Fruit fly (Drosophila melanogaster) whole organism, embryonic: ENCODE measurements around the gene mora.

Source experiments
- Asciz ChIP-seq: fragments of 200-800 bp; sonication (Bioruptor generic); optimal IDR thresholded peaks from 2 replicates; lab custom pipeline; 2017; ENCODE audit warnings: missing biosample characterization, mild to moderate bottlenecking, missing genetic modification characterization, missing genetic modification reagents
- Atf-2 ChIP-seq: fragments of 200-800 bp; sonication (Bioruptor generic); optimal IDR thresholded peaks from 2 replicates; lab custom pipeline; 2016; ENCODE audit warnings: missing biosample characterization, missing genetic modification characterization
- BEAF-32 ChIP-seq: fragments of 200-800 bp; sonication (Bioruptor generic); optimal IDR thresholded peaks from 3 replicates; lab custom pipeline; 2017; ENCODE audit warnings: missing biosample characterization, missing genetic modification characterization, mild to moderate bottlenecking, moderate library complexity, missing genetic modification reagents
- Blimp-1 ChIP-seq: fragments of 200-800 bp; sonication (Bioruptor generic); optimal IDR thresholded peaks from 3 replicates; lab custom pipeline; 2018; ENCODE audit warnings: missing biosample characterization, missing genetic modification characterization, mild to moderate bottlenecking, moderate library complexity, missing genetic modification reagents
- CG10979 ChIP-seq: fragments of 200-800 bp; sonication (Bioruptor generic); optimal IDR thresholded peaks from 2 replicates; lab custom pipeline; 2018; ENCODE audit warnings: missing biosample characterization, mild to moderate bottlenecking, missing genetic modification characterization, moderate library complexity
- CG13296 ChIP-seq: fragments of 200-800 bp; sonication (Bioruptor generic); optimal IDR thresholded peaks from 3 replicates; lab custom pipeline; 2018; ENCODE audit warnings: missing biosample characterization, mild to moderate bottlenecking, missing genetic modification characterization
- CG15011 ChIP-seq: fragments of 200-800 bp; sonication (Bioruptor generic); optimal IDR thresholded peaks from 3 replicates; lab custom pipeline; 2018; ENCODE audit warnings: missing biosample characterization, mild to moderate bottlenecking, missing genetic modification characterization
- CG15514 ChIP-seq: fragments of 200-800 bp; sonication (Bioruptor generic); optimal IDR thresholded peaks from 3 replicates; lab custom pipeline; 2017; ENCODE audit warnings: missing biosample characterization, missing genetic modification characterization, mild to moderate bottlenecking, moderate library complexity, missing genetic modification reagents
- CG17328 ChIP-seq: fragments of 200-800 bp; sonication (Bioruptor generic); IDR thresholded peaks from 2 replicates; pipeline ENCODE4 v1.3.6; 2022; ENCODE audit warnings: missing biosample characterization, missing genetic modification characterization
- CG17612 ChIP-seq: fragments of 200-800 bp; sonication (Bioruptor generic); IDR thresholded peaks from 2 replicates; pipeline ENCODE4 v1.3.6; 2022; ENCODE audit warnings: missing biosample characterization, missing genetic modification characterization
- CG17829 ChIP-seq: fragments of 200-800 bp; optimal IDR thresholded peaks from 2 replicates; lab custom pipeline; 2019; ENCODE audit warnings: missing biosample characterization, mild to moderate bottlenecking, missing genetic modification characterization, moderate library complexity
- CG2129 ChIP-seq: fragments of 200-800 bp; sonication (Bioruptor generic); IDR thresholded peaks from 2 replicates; pipeline ENCODE4 v1.3.6; 2022; ENCODE audit warnings: missing biosample characterization, missing genetic modification characterization; ENCODE audit not compliant: partially characterized antibody
- CG2678 ChIP-seq: fragments of 200-800 bp; sonication (Bioruptor generic); optimal IDR thresholded peaks from 3 replicates; lab custom pipeline; 2019; ENCODE audit warnings: missing biosample characterization, mild to moderate bottlenecking, missing genetic modification characterization, moderate library complexity
- CG3281 ChIP-seq: fragments of 200-800 bp; sonication (Bioruptor generic); optimal IDR thresholded peaks from 3 replicates; lab custom pipeline; 2017; ENCODE audit warnings: missing biosample characterization, mild to moderate bottlenecking, missing genetic modification characterization
- CG33213 ChIP-seq: fragments of 200-800 bp; sonication (Bioruptor generic); optimal IDR thresholded peaks from 3 replicates; lab custom pipeline; 2016; ENCODE audit warnings: missing biosample characterization, missing genetic modification characterization
- CG34224 ChIP-seq: fragments of 200-800 bp; sonication (Bioruptor generic); IDR thresholded peaks from 3 replicates; pipeline ENCODE4 v1.3.6; 2022; ENCODE audit warnings: missing biosample characterization, missing genetic modification characterization; ENCODE audit not compliant: partially characterized antibody
- CG4617 ChIP-seq: fragments of 200-800 bp; sonication (Bioruptor generic); optimal IDR thresholded peaks from 3 replicates; lab custom pipeline; 2016; ENCODE audit warnings: missing biosample characterization, missing genetic modification characterization, borderline replicate concordance
- CG6654 ChIP-seq: fragments of 200-800 bp; sonication (Bioruptor generic); optimal IDR thresholded peaks from 2 replicates; lab custom pipeline; 2017; ENCODE audit warnings: missing biosample characterization, mild to moderate bottlenecking, missing genetic modification characterization
- CG6689 ChIP-seq: fragments of 200-800 bp; sonication (Bioruptor generic); IDR thresholded peaks from 2 replicates; pipeline ENCODE4 v1.3.6; 2022; ENCODE audit warnings: missing biosample characterization, missing genetic modification characterization
- CG7556 ChIP-seq: fragments of 200-800 bp; sonication (Bioruptor generic); optimal IDR thresholded peaks from 2 replicates; lab custom pipeline; 2017; ENCODE audit warnings: missing biosample characterization, mild to moderate bottlenecking, missing genetic modification characterization
- CG7987 ChIP-seq: fragments of 200-800 bp; sonication (Bioruptor generic); optimal IDR thresholded peaks from 2 replicates; lab custom pipeline; 2018; ENCODE audit warnings: missing biosample characterization, mild to moderate bottlenecking, missing genetic modification characterization, moderate library complexity
- CG9797 ChIP-seq: fragments of 200-800 bp; sonication (Bioruptor generic); optimal IDR thresholded peaks from 3 replicates; lab custom pipeline; 2018; ENCODE audit warnings: missing biosample characterization, mild to moderate bottlenecking, missing genetic modification characterization
- CG9932 ChIP-seq: fragments of 200-800 bp; sonication (Bioruptor generic); IDR thresholded peaks from 2 replicates; pipeline ENCODE4 v1.3.6; 2022; ENCODE audit warnings: missing biosample characterization, missing genetic modification characterization
- CHES-1-like ChIP-seq: fragments of 200-800 bp; sonication (Bioruptor generic); optimal IDR thresholded peaks from 2 replicates; lab custom pipeline; 2016; ENCODE audit warnings: missing biosample characterization, missing genetic modification characterization
- CTCF ChIP-seq: fragments of 200-800 bp; sonication (Bioruptor generic); optimal IDR thresholded peaks from 2 replicates; lab custom pipeline; 2017; ENCODE audit warnings: missing biosample characterization, mild to moderate bottlenecking, missing genetic modification characterization, moderate library complexity
- Camta ChIP-seq: fragments of 200-800 bp; sonication (Bioruptor generic); optimal IDR thresholded peaks from 2 replicates; lab custom pipeline; 2016; ENCODE audit warnings: missing biosample characterization, missing genetic modification characterization
- Dad ChIP-seq: fragments of 200-800 bp; sonication (Bioruptor generic); optimal IDR thresholded peaks from 3 replicates; lab custom pipeline; 2016; ENCODE audit warnings: missing biosample characterization, missing genetic modification characterization
- Eip74EF ChIP-seq, 2 experiments: fragments of 200-800 bp in 1 of 2; fragments of >200 bp in 1 of 2; sonication (Bioruptor generic) in 1 of 2; optimal IDR thresholded peaks; 2 replicates each; lab custom pipeline; 2017 to 2019; ENCODE audit warnings: missing biosample characterization in 2 of 2, missing genetic modification characterization in 2 of 2, mild to moderate bottlenecking in 1 of 2, moderate library complexity in 1 of 2
- Ets97D ChIP-seq: fragments of 200-800 bp; sonication (Bioruptor generic); optimal IDR thresholded peaks from 3 replicates; lab custom pipeline; 2016; ENCODE audit warnings: missing biosample characterization, missing genetic modification characterization
- HHEX ChIP-seq: fragments of 200-800 bp; sonication (Bioruptor generic); optimal IDR thresholded peaks from 3 replicates; lab custom pipeline; 2017; ENCODE audit warnings: missing biosample characterization, mild to moderate bottlenecking, missing genetic modification characterization, missing genetic modification reagents
- Lhr ChIP-seq: fragments of 200-800 bp; sonication (Bioruptor generic); optimal IDR thresholded peaks from 3 replicates; lab custom pipeline; 2017; ENCODE audit warnings: mild to moderate bottlenecking, missing biosample characterization, missing genetic modification reagents, missing genetic modification characterization
- NC2β ChIP-seq: fragments of 200-800 bp; sonication (Bioruptor generic); optimal IDR thresholded peaks from 2 replicates; lab custom pipeline; 2016; ENCODE audit warnings: missing biosample characterization, missing genetic modification characterization
- Nf-YA ChIP-seq: fragments of 200-800 bp; sonication (Bioruptor generic); IDR thresholded peaks from 2 replicates; pipeline ENCODE4 v1.3.6; 2022; ENCODE audit warnings: missing biosample characterization, missing genetic modification characterization
- Oli ChIP-seq: fragments of 200-800 bp; sonication (Bioruptor generic); optimal IDR thresholded peaks from 2 replicates; lab custom pipeline; 2018; ENCODE audit warnings: missing biosample characterization, mild to moderate bottlenecking, missing genetic modification characterization, moderate library complexity
- TFAM ChIP-seq: fragments of 200-800 bp; sonication (Bioruptor generic); optimal IDR thresholded peaks from 2 replicates; lab custom pipeline; 2017; ENCODE audit warnings: missing biosample characterization, missing genetic modification characterization, inconsistent platforms
- Xbp1 ChIP-seq: fragments of 200-800 bp; sonication (Bioruptor generic); optimal IDR thresholded peaks from 3 replicates; lab custom pipeline; 2016; ENCODE audit warnings: missing biosample characterization, mild to moderate bottlenecking, missing genetic modification characterization
- dimm ChIP-seq: fragments of 200-800 bp; sonication (Bioruptor generic); IDR thresholded peaks from 2 replicates; pipeline ENCODE4 v1.3.6; 2022; ENCODE audit warnings: missing biosample characterization, missing genetic modification characterization
- en ChIP-seq: fragments of 200-800 bp; sonication (Bioruptor generic); optimal IDR thresholded peaks from 2 replicates; lab custom pipeline; 2016; ENCODE audit warnings: missing biosample characterization, missing genetic modification characterization
- fd102C ChIP-seq: fragments of 200-800 bp; sonication (Bioruptor generic); optimal IDR thresholded peaks from 2 replicates; lab custom pipeline; 2018; ENCODE audit warnings: missing biosample characterization, mild to moderate bottlenecking, missing genetic modification characterization, moderate library complexity
- ftz-f1 ChIP-seq: fragments of 200-800 bp; sonication (Bioruptor generic); optimal IDR thresholded peaks from 2 replicates; lab custom pipeline; 2016; ENCODE audit warnings: missing biosample characterization, missing genetic modification characterization
- gsb ChIP-seq: fragments of 200-800 bp; sonication (Bioruptor generic); IDR thresholded peaks from 2 replicates; pipeline ENCODE4 v1.3.6; 2022; ENCODE audit warnings: missing biosample characterization, missing genetic modification characterization
- hbn ChIP-seq: fragments of 200-800 bp; sonication (Bioruptor generic); IDR thresholded peaks from 2 replicates; pipeline ENCODE4 v1.3.6; 2022; ENCODE audit warnings: missing biosample characterization, missing genetic modification characterization; ENCODE audit not compliant: partially characterized antibody
- lov ChIP-seq, 2 experiments: fragments of 200-800 bp in 1 of 2; fragments of >200 bp in 1 of 2; sonication (Bioruptor generic) in 1 of 2; IDR thresholded peaks in 1 of 2; optimal IDR thresholded peaks in 1 of 2; 2 replicates in 1 of 2; 3 replicates in 1 of 2; pipeline versions ENCODE4 v1.3.6 to Lab custom; 2017 to 2022; ENCODE audit warnings: missing biosample characterization in 1 of 2, missing genetic modification characterization in 1 of 2
- ranshi ChIP-seq: fragments of 200-800 bp; sonication (Bioruptor generic); IDR thresholded peaks from 2 replicates; pipeline ENCODE4 v1.3.6; 2022; ENCODE audit warnings: missing biosample characterization, missing genetic modification characterization
- ro ChIP-seq: fragments of 200-800 bp; sonication (Bioruptor generic); IDR thresholded peaks from 2 replicates; pipeline ENCODE4 v1.3.6; 2022; ENCODE audit warnings: missing biosample characterization, missing genetic modification characterization
- stc ChIP-seq: fragments of 200-800 bp; sonication (Bioruptor generic); IDR thresholded peaks from 2 replicates; pipeline ENCODE4 v1.3.6; 2022; ENCODE audit warnings: missing biosample characterization, missing genetic modification characterization
- wor ChIP-seq: fragments of 200-800 bp; sonication (Bioruptor generic); IDR thresholded peaks from 2 replicates; pipeline ENCODE4 v1.3.6; 2022; ENCODE audit warnings: missing biosample characterization, missing genetic modification characterization
- zf30C ChIP-seq: fragments of 200-800 bp; sonication (Bioruptor generic); optimal IDR thresholded peaks from 3 replicates; lab custom pipeline; 2018; ENCODE audit warnings: missing biosample characterization, mild to moderate bottlenecking, missing genetic modification characterization

Gene mora

dm6 chr3R:24163556-24164022, 22.6 kb upstream of the mora start, which contains the start of gene Apc2 (continued):
- TF ChIP-seq Atf-2 (GFP tag; lab: Kevin White, UChicago), result no peak
- TF ChIP-seq Eip74EF (GFP tag; optimal IDR thresholded peaks at IDR 0.05; lab: Kevin White, UChicago), result peak in 1 of 2 experiments; percentile 29

- TF ChIP-seq CG17612 (GFP tag; lab: Robert Waterston, UW), result no peak
- TF ChIP-seq Camta, result peak; percentile 58
- TF ChIP-seq gsb, result no peak
- TF ChIP-seq Lhr (GFP tag; lab: Kevin White, UChicago), result peak; percentile 51
- peak; percentile 55; the same call in 1 of the 2 replicates for TF ChIP-seq ranshi (GFP tag; lab: Robert Waterston, UW)
- no peak for TF ChIP-seq wor (GFP tag; lab: Robert Waterston, UW)
- peak; percentile 98 for TF ChIP-seq hbn
- TF ChIP-seq Asciz, result no peak
- no peak for TF ChIP-seq ro (GFP tag; lab: Robert Waterston, UW)
- TF ChIP-seq lov (optimal IDR thresholded peaks at IDR 0.05; lab: Kevin White, UChicago), result no peak
- TF ChIP-seq lov (GFP tag; IDR thresholded peaks at IDR 0.05; lab: Robert Waterston, UW), result 0 out of 3 replicates have a peak, but pooled peaks have one; percentile 20
- peak; percentile 48 for TF ChIP-seq CG7987
- TF ChIP-seq NC2β, result peak; percentile 32
- TF ChIP-seq CG7556, result no peak
- TF ChIP-seq CHES-1-like (GFP tag; lab: Kevin White, UChicago), result peak; percentile 70
- no peak for TF ChIP-seq CG3281
- peak; percentile 7 for TF ChIP-seq CG10979 (tag; lab: Kevin White, UChicago)
- peak; percentile 84 for TF ChIP-seq Ets97D (GFP tag; lab: Kevin White, UChicago)
- TF ChIP-seq CG9932, result peak; percentile 86
- TF ChIP-seq Xbp1 (GFP tag; lab: Kevin White, UChicago), result peak; percentile 65
- peak; percentile 99 for TF ChIP-seq CG34224 (GFP tag; lab: Robert Waterston, UW)
- TF ChIP-seq Dad, result peak; percentile 69
- no peak for TF ChIP-seq CG15011 (GFP tag; lab: Kevin White, UChicago)
- TF ChIP-seq dimm (GFP tag; lab: Robert Waterston, UW), result no peak
- peak; percentile 88 for TF ChIP-seq CG15514 (GFP tag; lab: Kevin White, UChicago)
- TF ChIP-seq TFAM (GFP tag; lab: Kevin White, UChicago), result no peak
- no peak for TF ChIP-seq CG6654 (GFP tag; lab: Kevin White, UChicago)
- peak; percentile 72 for TF ChIP-seq CG4617
- no peak for TF ChIP-seq fd102C (GFP tag; lab: Kevin White, UChicago)
- peak; percentile 98 for TF ChIP-seq BEAF-32
- peak; percentile 86 for TF ChIP-seq CG2129 (GFP tag; lab: Robert Waterston, UW)
- no peak for TF ChIP-seq CG6689 (GFP tag; lab: Robert Waterston, UW)
- TF ChIP-seq zf30C (GFP tag; lab: Kevin White, UChicago), result peak; percentile 94
- TF ChIP-seq ftz-f1 (GFP tag; lab: Kevin White, UChicago), result peak; percentile 92
- no peak for TF ChIP-seq CG13296 (GFP tag; lab: Kevin White, UChicago)
- peak; percentile 11 for TF ChIP-seq CG33213 (GFP tag; lab: Kevin White, UChicago)
- no peak for TF ChIP-seq Nf-YA (GFP tag; lab: Robert Waterston, UW)
- TF ChIP-seq CG9797 (GFP tag; lab: Kevin White, UChicago), result peak; percentile 57
- TF ChIP-seq Blimp-1 (GFP tag; lab: Kevin White, UChicago), result peak; percentile 25
- no peak for TF ChIP-seq CG2678
- TF ChIP-seq CG17328, result no peak
- peak; percentile 71 for TF ChIP-seq CG17829 (tag; lab: Kevin White, UChicago)
- TF ChIP-seq Oli, result no peak
- TF ChIP-seq CTCF (GFP tag; lab: Kevin White, UChicago), result no peak
- no peak; the same call in 1 of the 2 replicates for TF ChIP-seq stc
- peak; percentile 12 for TF ChIP-seq en (GFP tag; lab: Kevin White, UChicago)
- peak; percentile 26 for TF ChIP-seq HHEX (GFP tag; lab: Kevin White, UChicago)
These were observed 16.8 kb upstream of the mora start, which contains the start of gene CG5510 for dm6 chr3R:24169362-24169761. Gene CG5510, minus strand, starts transcription at chr3R:24169562.
